Worm (Caenorhabditis elegans): Measurements from ENCODE around the gene fbxb-22.

The fbxb-22 gene

ce11 chrIII:11834783-11835182 lies 48.8 kb downstream of the fbxb-22 start (continued):
- TF ChIP-seq daf-19 (GFP tag; conservative IDR thresholded peaks at IDR 0.05) (no peak), F37D6.2 (tag; optimal IDR thresholded peaks at IDR 0.05) (no peak), mep-1 (tag; optimal IDR thresholded peaks at IDR 0.05) (peak; percentile 56), lsy-2 (tag; optimal IDR thresholded peaks at IDR 0.05) (peak in 1 of 2 experiments; percentile 45), fos-1 (tag; optimal IDR thresholded peaks at IDR 0.05) (no peak), saeg-2 (GFP tag; IDR thresholded peaks at IDR 0.05) (no peak), lin-38 (GFP tag; IDR thresholded peaks at IDR 0.05) (no peak), lir-3 (tag; optimal IDR thresholded peaks at IDR 0.05) (no peak), F44E2.7 (GFP tag; IDR thresholded peaks at IDR 0.05) (no peak), daf-8 (GFP tag; IDR thresholded peaks at IDR 0.05) (no peak), sdz-12 (GFP tag; optimal IDR thresholded peaks at IDR 0.05) (no peak), lin-13 (GFP tag; optimal IDR thresholded peaks at IDR 0.05) (peak; percentile 34), mes-2 (tag; optimal IDR thresholded peaks at IDR 0.05; ENCODE audit: poor library complexity, severe bottlenecking) (peak; percentile 58), ceh-82 (tag; optimal IDR thresholded peaks at IDR 0.05) (no peak), php-3 (GFP tag; IDR thresholded peaks at IDR 0.05) (no peak), arid-1 (GFP tag; conservative IDR thresholded peaks at IDR 0.05) (no peak), nhr-111 (GFP tag; optimal IDR thresholded peaks at IDR 0.05) (no peak), ceh-62 (tag; optimal IDR thresholded peaks at IDR 0.05) (no peak), dve-1 (tag; optimal IDR thresholded peaks at IDR 0.05; ENCODE audit: insufficient read depth) (peak; percentile 52), zfp-3 (GFP tag; conservative IDR thresholded peaks at IDR 0.05) (no peak), fkh-10 (GFP tag; optimal IDR thresholded peaks at IDR 0.05) (no peak), aly-2 (tag; optimal IDR thresholded peaks at IDR 0.05) (no peak), dmd-9 (GFP tag; IDR thresholded peaks at IDR 0.05) (no peak), daf-12 (tag; optimal IDR thresholded peaks at IDR 0.05) (no peak), spr-3 (GFP tag; optimal IDR thresholded peaks at IDR 0.05) (no peak), duxl-1 (tag; optimal IDR thresholded peaks at IDR 0.05; ENCODE audit: poor library complexity) (no peak), T26A8.4 (GFP tag; IDR thresholded peaks at IDR 0.05) (no peak), unc-39 (tag; optimal IDR thresholded peaks at IDR 0.05) (no peak), Y48G9A.11 (GFP tag; IDR thresholded peaks at IDR 0.05) (no peak), tag-97 (GFP tag; IDR thresholded peaks at IDR 0.05) (no peak), nhr-11 (tag; optimal IDR thresholded peaks at IDR 0.05) (no peak), pqm-1 (tag; optimal IDR thresholded peaks at IDR 0.05) (peak; percentile 21), hmg-1.1 (GFP tag; IDR thresholded peaks at IDR 0.05) (peak; percentile 9; the same call in 1 of the 2 replicates), madf-9 (GFP tag; conservative IDR thresholded peaks at IDR 0.05) (no peak), egl-27 (tag; optimal IDR thresholded peaks at IDR 0.05) (no peak), dpl-1 (GFP tag; optimal IDR thresholded peaks at IDR 0.05) (peak; percentile 18)

ce11 chrIII:11834168-11834567 lies 49.4 kb downstream of the fbxb-22 start:
- TF ChIP-seq hlh-11 (tag; optimal IDR thresholded peaks at IDR 0.05) (peak; percentile 75), madf-9 (GFP tag; conservative IDR thresholded peaks at IDR 0.05) (no peak), hlh-30 (tag; optimal IDR thresholded peaks at IDR 0.05; ENCODE audit: insufficient read depth) (peak; percentile 20), mdl-1 (tag; optimal IDR thresholded peaks at IDR 0.05) (peak in 1 of 2 experiments; percentile 33), lin-1 (GFP tag; IDR thresholded peaks at IDR 0.05) (no peak), aha-1 (tag) (peak; percentile 35), saeg-2 (GFP tag; IDR thresholded peaks at IDR 0.05) (no peak), F49E8.2 (tag; optimal IDR thresholded peaks at IDR 0.05; ENCODE audit: borderline replicate concordance) (no peak), nhr-10 (tag; optimal IDR thresholded peaks at IDR 0.05) (peak; percentile 3), Y105C5A.15 (GFP tag; IDR thresholded peaks at IDR 0.05) (no peak), lsy-2 (tag; optimal IDR thresholded peaks at IDR 0.05) (peak in 1 of 2 experiments; percentile 30), lin-38 (GFP tag; IDR thresholded peaks at IDR 0.05) (0 out of 2 replicates have a peak, but pooled peaks have one; percentile 3), sdz-12 (GFP tag; optimal IDR thresholded peaks at IDR 0.05) (no peak), mxl-3 (GFP tag; optimal IDR thresholded peaks at IDR 0.05) (peak; percentile 14), ceh-44 (GFP tag; IDR thresholded peaks at IDR 0.05) (no peak), daf-12 (tag; optimal IDR thresholded peaks at IDR 0.05) (no peak), ceh-20 (GFP tag; IDR thresholded peaks at IDR 0.05) (no peak), F26F4.8 (GFP tag; conservative IDR thresholded peaks at IDR 0.05) (no peak), rbr-2 (tag; optimal IDR thresholded peaks at IDR 0.05) (peak; percentile 42), daf-16 (GFP tag; optimal IDR thresholded peaks at IDR 0.05) (peak in 1 of 2 experiments; percentile 79), daf-16 (tag; optimal IDR thresholded peaks at IDR 0.05) (no peak), php-3 (GFP tag; IDR thresholded peaks at IDR 0.05) (no peak)

Data from whole organism, L4 larva.